Worm (Caenorhabditis elegans): ENCODE measurements around the gene T03E6.8.

DNA sequence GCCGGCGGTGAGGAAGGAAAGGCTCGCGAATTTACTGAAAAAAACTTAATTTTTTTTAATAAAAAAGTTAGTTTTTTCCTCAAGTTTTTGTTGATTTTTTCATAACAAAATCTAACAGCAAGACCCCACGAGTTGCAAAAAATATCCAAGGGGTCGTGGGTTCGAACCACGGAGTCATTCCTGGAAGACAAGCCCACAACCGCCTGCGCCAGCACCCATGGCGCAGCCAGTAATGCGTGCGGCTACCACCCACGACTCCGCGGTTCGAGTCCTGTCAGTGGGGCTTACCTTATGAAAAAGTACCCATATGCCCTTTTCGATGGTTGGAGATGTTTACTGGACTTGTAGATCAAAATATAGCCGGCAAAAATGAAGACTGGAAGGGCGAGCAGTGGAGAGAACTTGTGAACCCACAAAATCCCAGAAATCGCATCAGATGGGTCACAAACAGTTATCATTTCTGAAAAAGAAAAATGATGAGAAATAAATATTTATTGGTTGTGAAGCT lies 19.8 kb upstream of the T03E6.8 start, which contains the start of gene Y70C5A.2:
- no peak for TF ChIP-seq tbx-7 (tag; optimal IDR thresholded peaks at IDR 0.05)
- no peak for TF ChIP-seq lin-11 (tag; optimal IDR thresholded peaks at IDR 0.05)
- TF ChIP-seq fkh-10 (GFP tag; optimal IDR thresholded peaks at IDR 0.05): no peak
